Worm (Caenorhabditis elegans) whole organism, early embryonic: ENCODE measurements around the gene cpsf-4.

Source experiments
- ama-1 ChIP-seq: fragments of 150-350 bp; optimal IDR thresholded peaks from 2 replicates; lab custom pipeline; 2014
- flt-1 ChIP-seq: fragments of 200-800 bp; sonication (Bioruptor generic); IDR thresholded peaks from 2 replicates; pipeline ENCODE4 v1.3.6; 2022; ENCODE audit warnings: missing genetic modification characterization, missing compliant biosample characterization
- hnd-1 ChIP-seq: sonication (generic microtip); optimal IDR thresholded peaks from 2 replicates; lab custom pipeline; 2016; ENCODE audit warnings: missing genetic modification characterization, missing compliant biosample characterization

DNA sequence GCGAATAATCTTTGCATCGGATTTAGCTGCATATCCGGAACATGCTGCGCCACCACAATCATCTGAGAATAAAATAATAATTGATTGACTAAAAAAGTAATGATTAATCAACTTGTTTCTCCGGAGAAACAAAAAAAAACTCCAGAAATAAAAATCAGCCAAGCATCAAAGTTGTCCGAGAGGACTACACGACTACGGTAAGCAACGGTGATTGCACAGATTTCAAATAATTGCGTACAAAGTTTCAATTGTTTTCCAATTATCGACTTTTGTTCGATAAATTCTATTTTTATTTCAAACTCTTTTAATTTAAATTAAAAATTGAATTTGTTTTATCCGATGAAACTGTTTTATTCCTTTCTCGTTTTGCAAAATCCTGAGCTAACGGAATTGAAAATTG lies at the start of gene cpsf-4:
- TF ChIP-seq hnd-1 (tag; lab: Kevin White, UChicago) (no peak), flt-1 (no peak), ama-1 (no peak)
